Fruit fly (Drosophila melanogaster) whole organism, pupa: ENCODE measurements around the gene Pp1-13C.

ENCODE experiments used
- CG10348 ChIP-seq: fragments of 200-800 bp; sonication (Bioruptor generic); IDR thresholded peaks from 2 replicates; pipeline ENCODE4 v1.3.6; 2022; ENCODE audit warnings: missing biosample characterization, missing genetic modification characterization
- CG12605 ChIP-seq: fragments of 200-800 bp; sonication (Bioruptor generic); IDR thresholded peaks from 2 replicates; pipeline ENCODE4 v1.3.6; 2022; ENCODE audit warnings: missing biosample characterization, missing genetic modification characterization
- CG13204 ChIP-seq: fragments of 200-800 bp; sonication (Bioruptor generic); optimal IDR thresholded peaks from 2 replicates; lab custom pipeline; 2018; ENCODE audit warnings: missing biosample characterization, mild to moderate bottlenecking, missing genetic modification characterization, moderate library complexity
- CG14655 ChIP-seq: fragments of 200-800 bp; sonication (Bioruptor generic); optimal IDR thresholded peaks from 3 replicates; lab custom pipeline; 2017; ENCODE audit warnings: mild to moderate bottlenecking, missing biosample characterization, missing genetic modification reagents, missing genetic modification characterization
- CG15710 ChIP-seq: fragments of 200-800 bp; sonication (Bioruptor generic); optimal IDR thresholded peaks from 2 replicates; lab custom pipeline; 2018; ENCODE audit warnings: missing biosample characterization, mild to moderate bottlenecking, missing genetic modification characterization, moderate library complexity
- CG17806 ChIP-seq: fragments of 200-800 bp; sonication (Bioruptor generic); optimal IDR thresholded peaks from 2 replicates; lab custom pipeline; 2018; ENCODE audit warnings: missing biosample characterization, mild to moderate bottlenecking, missing genetic modification characterization, moderate library complexity
- CG32121 ChIP-seq: fragments of 200-800 bp; sonication (Bioruptor generic); IDR thresholded peaks from 2 replicates; pipeline ENCODE4 v1.3.6; 2022; ENCODE audit warnings: missing biosample characterization, missing genetic modification characterization
- CG34367 ChIP-seq: fragments of 200-800 bp; sonication (Bioruptor generic); optimal IDR thresholded peaks from 2 replicates; lab custom pipeline; 2018; ENCODE audit warnings: missing biosample characterization, mild to moderate bottlenecking, missing genetic modification characterization
- CG4496 ChIP-seq: fragments of 200-800 bp; sonication (Bioruptor generic); IDR thresholded peaks from 3 replicates; pipeline ENCODE4 v1.3.6; 2022; ENCODE audit warnings: missing biosample characterization, missing genetic modification characterization
- CG8159 ChIP-seq: fragments of 200-800 bp; sonication (Bioruptor generic); optimal IDR thresholded peaks from 3 replicates; lab custom pipeline; 2018; ENCODE audit warnings: missing biosample characterization, mild to moderate bottlenecking, missing genetic modification characterization, moderate library complexity
- CG8301 ChIP-seq: fragments of 200-800 bp; sonication (Bioruptor generic); optimal IDR thresholded peaks from 2 replicates; lab custom pipeline; 2018; ENCODE audit warnings: missing biosample characterization, mild to moderate bottlenecking, missing genetic modification characterization
- CG9948 ChIP-seq: fragments of 200-800 bp; sonication (Bioruptor generic); optimal IDR thresholded peaks from 2 replicates; lab custom pipeline; 2018; ENCODE audit warnings: missing biosample characterization, mild to moderate bottlenecking, missing genetic modification characterization, moderate library complexity
- D1 ChIP-seq: fragments of 200-800 bp; sonication (Bioruptor generic); optimal IDR thresholded peaks from 2 replicates; lab custom pipeline; 2018; ENCODE audit warnings: missing biosample characterization, mild to moderate bottlenecking, missing genetic modification characterization, moderate library complexity
- EcR ChIP-seq: fragments of 200-800 bp; sonication (Bioruptor generic); optimal IDR thresholded peaks from 3 replicates; lab custom pipeline; 2019; ENCODE audit warnings: missing biosample characterization, missing genetic modification characterization, mild to moderate bottlenecking, moderate library complexity, missing genetic modification reagents
- Ets98B ChIP-seq: fragments of 200-800 bp; sonication (Bioruptor generic); IDR thresholded peaks from 2 replicates; pipeline ENCODE4 v1.3.6; 2022; ENCODE audit warnings: missing biosample characterization, missing genetic modification characterization
- Pif1A ChIP-seq: fragments of 200-800 bp; sonication (Bioruptor generic); optimal IDR thresholded peaks from 3 replicates; lab custom pipeline; 2016; ENCODE audit warnings: missing biosample characterization, missing genetic modification characterization
- Pif1B ChIP-seq: fragments of 200-800 bp; sonication (Bioruptor generic); optimal IDR thresholded peaks from 3 replicates; lab custom pipeline; 2016; ENCODE audit warnings: missing biosample characterization, missing genetic modification characterization
- Snoo ChIP-seq: fragments of 200-800 bp; sonication (Bioruptor generic); optimal IDR thresholded peaks from 3 replicates; lab custom pipeline; 2017; ENCODE audit warnings: missing biosample characterization, mild to moderate bottlenecking, missing genetic modification characterization, inconsistent platforms
- fd96Ca ChIP-seq: fragments of 200-800 bp; sonication (Bioruptor generic); IDR thresholded peaks from 3 replicates; pipeline ENCODE4 v1.3.6; 2022; ENCODE audit warnings: missing biosample characterization, missing genetic modification characterization
- gl ChIP-seq: fragments of 200-800 bp; sonication (Bioruptor generic); optimal IDR thresholded peaks from 2 replicates; lab custom pipeline; 2018; ENCODE audit warnings: missing biosample characterization, mild to moderate bottlenecking, missing genetic modification characterization
- rn ChIP-seq: fragments of 200-800 bp; sonication (Bioruptor generic); IDR thresholded peaks from 2 replicates; pipeline ENCODE4 v1.3.6; 2022; ENCODE audit warnings: missing biosample characterization, missing genetic modification characterization

The Pp1-13C gene

DNA sequence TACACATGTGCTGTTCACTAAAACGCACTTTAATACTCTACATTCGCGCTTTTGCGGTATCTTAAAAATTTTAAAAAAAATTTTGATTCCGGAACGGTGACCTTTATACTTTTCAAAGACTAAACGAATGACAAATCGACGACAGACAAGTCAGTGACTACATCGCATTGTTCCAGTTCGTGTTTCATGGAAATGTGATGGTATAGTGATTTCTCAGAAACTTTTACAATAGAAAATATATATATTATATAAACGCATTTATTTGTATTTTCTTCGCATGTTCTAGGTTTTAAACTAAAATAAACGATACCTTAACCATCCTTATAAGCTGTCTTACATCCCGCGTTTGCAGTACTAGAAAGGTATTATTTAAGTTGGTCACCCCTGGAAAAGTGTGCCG, at the start of gene Pp1-13C:
Gene Pp1-13C (minus strand): TSS at position 101 of the 400 bp plus-strand sequence.
- TF ChIP-seq Pif1A (GFP tag; lab: Kevin White, UChicago) (no peak), D1 (tag; lab: Kevin White, UChicago) (no peak), CG12605 (no peak), CG10348 (GFP tag; lab: Robert Waterston, UW) (no peak), gl (no peak), CG14655 (GFP tag; lab: Kevin White, UChicago) (no peak), CG34367 (tag; lab: Kevin White, UChicago) (no peak), fd96Ca (GFP tag; lab: Robert Waterston, UW) (no peak), CG13204 (GFP tag; lab: Kevin White, UChicago) (no peak), CG8159 (tag; lab: Kevin White, UChicago) (no peak), CG17806 (tag; lab: Kevin White, UChicago) (no peak), CG9948 (tag; lab: Kevin White, UChicago) (no peak)
- TF ChIP-seq, all 21 proteins: peak for 0

DNA sequence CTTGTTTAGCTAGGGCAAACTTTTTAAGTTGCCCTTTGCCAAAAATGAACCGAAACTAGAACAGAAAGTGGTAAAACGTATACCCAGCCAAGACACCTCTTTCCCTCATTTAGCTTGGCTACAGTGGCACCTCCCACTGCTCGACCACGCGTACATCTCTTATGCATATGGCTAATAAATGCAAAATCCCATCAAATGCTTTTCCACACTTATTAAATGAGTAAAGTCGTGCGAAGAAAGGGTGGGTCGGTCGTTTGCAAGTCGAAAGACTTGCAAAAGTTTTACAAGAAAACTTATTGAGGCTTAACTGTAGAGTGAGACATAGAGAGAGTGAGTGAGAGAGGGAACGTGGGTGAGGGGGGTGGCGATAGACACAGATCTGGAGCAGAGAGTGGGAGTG, 46.0 kb upstream of the Pp1-13C start:
- TF ChIP-seq D1 (tag; lab: Kevin White, UChicago) (no peak), gl (no peak), Pif1B (GFP tag; lab: Kevin White, UChicago) (no peak), CG34367 (tag; lab: Kevin White, UChicago) (no peak), CG8159 (tag; lab: Kevin White, UChicago) (no peak), CG14655 (GFP tag; lab: Kevin White, UChicago) (no peak), CG32121 (GFP tag; lab: Robert Waterston, UW) (no peak), CG10348 (GFP tag; lab: Robert Waterston, UW) (no peak), CG12605 (no peak), Pif1A (GFP tag; lab: Kevin White, UChicago) (no peak)
- TF ChIP-seq, all 21 proteins: peak for 0

DNA sequence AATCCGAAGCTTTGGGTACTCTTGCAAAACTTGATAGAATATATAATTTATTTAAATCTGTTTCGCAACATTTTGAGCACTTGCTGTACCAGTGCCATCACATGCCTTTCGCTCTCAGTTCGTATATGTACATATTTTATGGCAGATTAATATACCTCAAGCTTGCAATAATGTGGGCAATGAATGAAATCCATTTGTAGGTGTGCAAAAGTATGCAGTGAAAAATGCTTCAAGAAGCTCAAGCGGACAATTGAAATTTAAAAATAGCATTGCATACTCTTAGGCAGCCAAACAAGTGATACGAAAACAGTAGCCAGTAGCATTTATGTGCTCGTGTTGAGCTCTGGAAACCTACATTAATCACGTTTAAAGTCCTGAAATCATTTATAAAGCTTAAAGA, 41.0 kb upstream of the Pp1-13C start:
- TF ChIP-seq Snoo (tag; lab: Kevin White, UChicago), result no peak
- TF ChIP-seq CG8159 (tag; lab: Kevin White, UChicago), result no peak
- TF ChIP-seq CG13204 (GFP tag; lab: Kevin White, UChicago), result no peak
- TF ChIP-seq CG14655 (GFP tag; lab: Kevin White, UChicago), result no peak
- TF ChIP-seq CG10348 (GFP tag; lab: Robert Waterston, UW), result no peak
- no peak for TF ChIP-seq CG32121 (GFP tag; lab: Robert Waterston, UW)
- TF ChIP-seq EcR (GFP tag; lab: Kevin White, UChicago), result no peak

DNA sequence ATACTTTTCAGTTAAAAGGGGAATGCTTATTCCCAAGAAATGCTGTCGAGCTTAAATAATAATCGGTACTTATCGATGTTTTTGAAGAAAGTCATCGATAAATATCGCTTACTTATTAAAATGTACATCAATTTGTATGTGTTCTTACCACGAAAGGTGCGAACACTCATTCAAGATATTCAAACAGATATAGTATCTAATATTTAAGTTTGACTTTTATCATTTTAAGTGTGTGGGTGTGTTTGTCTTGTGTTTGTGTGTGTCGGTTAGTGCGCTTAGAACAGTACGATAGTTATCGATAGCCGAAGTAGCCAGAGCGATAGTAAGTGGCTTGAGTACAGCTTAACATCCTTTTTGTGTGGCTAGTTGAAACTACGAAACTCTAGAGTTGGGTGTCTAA, 26.5 kb upstream of the Pp1-13C start:
- no peak for TF ChIP-seq rn (GFP tag; lab: Robert Waterston, UW)
- no peak for TF ChIP-seq Ets98B
- no peak for TF ChIP-seq Pif1B (GFP tag; lab: Kevin White, UChicago)
- TF ChIP-seq D1 (tag; lab: Kevin White, UChicago), result no peak
- no peak for TF ChIP-seq CG10348 (GFP tag; lab: Robert Waterston, UW)
- no peak for TF ChIP-seq Snoo (tag; lab: Kevin White, UChicago)
- TF ChIP-seq CG15710 (tag; lab: Kevin White, UChicago), result no peak
- TF ChIP-seq CG13204 (GFP tag; lab: Kevin White, UChicago), result no peak
- no peak for TF ChIP-seq CG4496 (GFP tag; lab: Robert Waterston, UW)
- no peak for TF ChIP-seq EcR (GFP tag; lab: Kevin White, UChicago)
- no peak for TF ChIP-seq CG8159 (tag; lab: Kevin White, UChicago)
- no peak for TF ChIP-seq CG14655 (GFP tag; lab: Kevin White, UChicago)
- TF ChIP-seq CG34367 (tag; lab: Kevin White, UChicago), result no peak
- TF ChIP-seq CG12605, result no peak

DNA sequence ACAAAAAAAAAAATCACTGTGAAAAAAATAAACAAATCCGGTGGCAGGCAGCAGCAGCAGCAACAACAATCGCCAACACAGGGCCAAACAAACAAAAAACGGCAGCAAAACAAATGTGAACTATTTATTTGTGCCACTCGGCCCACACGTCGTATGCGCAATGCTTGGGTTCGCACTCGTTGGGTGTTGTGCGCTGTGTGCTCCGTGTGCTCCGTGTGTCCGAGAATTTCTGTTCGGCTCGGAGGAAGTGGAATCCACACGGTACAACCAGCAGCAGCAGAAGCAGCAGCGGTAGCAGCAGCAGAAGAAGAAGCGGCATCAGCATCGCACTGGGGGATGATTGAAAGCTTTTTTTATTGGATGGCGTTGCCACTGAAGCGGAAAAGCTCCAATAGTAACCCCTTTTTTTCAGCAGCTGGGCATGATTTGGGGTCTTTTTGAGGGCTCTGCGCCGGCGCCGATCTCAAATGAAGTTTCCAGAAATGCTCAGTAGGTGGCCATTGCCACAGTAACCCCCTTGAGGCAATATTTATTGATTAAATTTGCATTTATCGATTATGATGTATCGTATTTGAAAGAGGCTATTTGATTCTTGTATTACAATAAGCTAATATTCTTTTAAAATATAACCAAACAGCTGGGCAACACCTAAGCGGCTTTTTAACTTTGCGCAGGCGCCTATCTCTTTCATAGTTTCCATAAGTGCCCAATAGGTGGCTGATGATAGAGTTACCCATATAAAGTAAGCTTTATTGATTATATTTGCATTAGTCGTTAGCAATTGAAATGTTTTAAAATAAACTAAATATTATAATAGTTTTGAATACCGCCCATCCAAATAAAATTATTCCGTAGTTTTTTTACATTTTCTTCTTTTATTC, 24.6 kb upstream of the Pp1-13C start, which contains the start of gene CG9164:
Gene CG9164 (minus strand): TSS at position 266 of the 881 bp plus-strand sequence.
- TF ChIP-seq CG14655 (GFP tag; lab: Kevin White, UChicago) (no peak), CG32121 (GFP tag; lab: Robert Waterston, UW) (no peak), fd96Ca (GFP tag; lab: Robert Waterston, UW) (no peak), CG12605 (no peak), CG34367 (tag; lab: Kevin White, UChicago) (no peak), EcR (GFP tag; lab: Kevin White, UChicago) (no peak), Snoo (tag; lab: Kevin White, UChicago) (no peak), D1 (tag; lab: Kevin White, UChicago) (no peak), CG17806 (tag; lab: Kevin White, UChicago) (no peak), rn (GFP tag; lab: Robert Waterston, UW) (no peak), CG13204 (GFP tag; lab: Kevin White, UChicago) (no peak), CG10348 (GFP tag; lab: Robert Waterston, UW) (no peak), Pif1A (GFP tag; lab: Kevin White, UChicago) (no peak), CG9948 (tag; lab: Kevin White, UChicago) (no peak), CG4496 (GFP tag; lab: Robert Waterston, UW) (no peak), Ets98B (no peak), CG8301 (tag; lab: Kevin White, UChicago) (no peak)
